Fruit fly (Drosophila melanogaster): ENCODE data around the gene NdufA3.

DNA sequence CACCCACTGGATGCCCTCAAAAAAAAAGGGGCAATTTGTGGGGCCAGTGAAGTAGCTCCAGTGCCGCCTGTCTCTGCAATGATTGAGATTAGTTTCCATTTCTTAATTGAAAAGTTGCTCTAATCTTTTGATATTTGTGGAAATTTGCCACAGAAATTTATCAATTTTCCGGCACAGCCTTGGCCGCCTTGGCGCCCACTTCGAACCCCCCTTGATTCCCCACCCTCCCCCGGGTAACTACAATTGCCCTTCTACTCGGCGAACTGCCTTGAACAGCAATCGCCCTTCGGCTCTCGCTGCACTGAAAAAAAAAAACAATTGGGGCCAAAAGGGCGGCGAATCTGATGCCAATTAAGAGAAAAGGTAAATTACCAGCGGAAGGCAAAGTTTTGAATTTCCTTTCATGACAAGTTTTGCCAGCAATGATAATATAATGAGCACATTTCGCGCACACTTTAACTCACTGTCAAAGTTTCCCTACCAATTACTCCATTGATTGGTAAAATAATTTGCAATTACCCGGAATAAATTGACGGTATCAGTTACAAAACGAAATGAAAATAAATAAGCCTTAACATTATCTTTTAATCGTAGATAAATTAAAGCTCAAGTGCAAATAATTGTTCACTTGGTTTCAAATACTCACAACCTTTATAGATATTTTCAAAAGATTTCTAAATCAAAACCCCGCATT is 40.0 kb downstream of the NdufA3 start:
- TF ChIP-seq Smox (GFP tag; optimal IDR thresholded peaks at IDR 0.05) (no peak), Eip78C (GFP tag) (peak; percentile 49)
